Worm (Caenorhabditis elegans) whole organism, L1 larva: ENCODE data around the gene F59A1.16.

Source experiments
- C16A3.4 ChIP-seq: fragments of 150-350 bp; optimal IDR thresholded peaks from 2 replicates; lab custom pipeline; 2014; ENCODE audit warnings: missing biosample characterization, missing genetic modification characterization
- C34B4.2 ChIP-seq: sonication (generic microtip); optimal IDR thresholded peaks from 2 replicates; lab custom pipeline; 2017; ENCODE audit warnings: mild to moderate bottlenecking, missing genetic modification characterization, missing compliant biosample characterization
- F16B12.6 ChIP-seq: fragments of 150-350 bp; optimal IDR thresholded peaks from 2 replicates; lab custom pipeline; 2014; ENCODE audit warnings: missing biosample characterization, missing genetic modification characterization
- alr-1 ChIP-seq: fragments of 200-800 bp; sonication (Bioruptor generic); optimal IDR thresholded peaks from 2 replicates; lab custom pipeline; 2018; ENCODE audit warnings: borderline replicate concordance, mild to moderate bottlenecking, missing genetic modification characterization, missing compliant biosample characterization
- blmp-1 ChIP-seq: fragments of 150-350 bp; optimal IDR thresholded peaks from 2 replicates; lab custom pipeline; 2014; ENCODE audit warnings: missing biosample characterization, missing genetic modification characterization
- ceh-63 ChIP-seq: fragments of 200-800 bp; sonication (Bioruptor generic); optimal IDR thresholded peaks from 2 replicates; lab custom pipeline; 2018; ENCODE audit warnings: mild to moderate bottlenecking, missing genetic modification characterization, missing compliant biosample characterization
- ceh-8 ChIP-seq: fragments of 200-800 bp; sonication (Bioruptor generic); optimal IDR thresholded peaks from 2 replicates; lab custom pipeline; 2018; ENCODE audit warnings: mild to moderate bottlenecking, missing genetic modification characterization, moderate library complexity, missing compliant biosample characterization
- ceh-82 ChIP-seq, 3 experiments: fragments of 150-350 bp in 1 of 3; sonication (generic microtip) in 2 of 3; optimal IDR thresholded peaks; 2 replicates each; lab custom pipeline; 2014 to 2017; ENCODE audit warnings: missing biosample characterization in 3 of 3, missing genetic modification characterization in 3 of 3
- ceh-88 ChIP-seq: fragments of 200-800 bp; sonication (Bioruptor generic); IDR thresholded peaks from 2 replicates; pipeline ENCODE4 v1.3.6; 2022; ENCODE audit warnings: missing genetic modification characterization, missing compliant biosample characterization
- ces-1 ChIP-seq: fragments of 150-350 bp; optimal IDR thresholded peaks from 2 replicates; lab custom pipeline; 2014; ENCODE audit warnings: missing biosample characterization, missing genetic modification reagents, missing genetic modification characterization
- dsc-1 ChIP-seq: sonication (generic microtip); optimal IDR thresholded peaks from 2 replicates; lab custom pipeline; 2016; ENCODE audit warnings: mild to moderate bottlenecking, missing genetic modification characterization, missing compliant biosample characterization
- efl-1 ChIP-seq, 4 experiments: fragments of 150-350 bp; optimal IDR thresholded peaks in 3 of 4; peaks in 1 of 4; 1 replicate in 1 of 4; 2 replicates in 3 of 4; lab custom pipeline; 2014; ENCODE audit warnings: missing biosample characterization in 2 of 4, missing genetic modification characterization in 2 of 4, missing genetic modification reagents in 2 of 4
- efl-3 ChIP-seq: fragments of 200-800 bp; sonication (Bioruptor generic); optimal IDR thresholded peaks from 2 replicates; lab custom pipeline; 2018; ENCODE audit warnings: mild to moderate bottlenecking, missing genetic modification characterization, missing compliant biosample characterization
- egl-13 ChIP-seq: sonication (generic microtip); optimal IDR thresholded peaks from 2 replicates; lab custom pipeline; 2016; ENCODE audit warnings: missing genotype, missing genetic modification reagents, missing genetic modification characterization, missing compliant biosample characterization
- egl-27 ChIP-seq, 2 experiments: fragments of 150-350 bp in 1 of 2; sonication (generic microtip); optimal IDR thresholded peaks; 3 replicates each; lab custom pipeline; 2017 to 2018; ENCODE audit warnings: missing biosample characterization in 2 of 2, missing genetic modification characterization in 2 of 2, missing genetic modification reagents in 2 of 2
- fkh-10 ChIP-seq: sonication (generic microtip); optimal IDR thresholded peaks from 2 replicates; lab custom pipeline; 2017; ENCODE audit warnings: missing biosample characterization, missing genetic modification reagents, missing genetic modification characterization
- fos-1 ChIP-seq: fragments of 150-350 bp; optimal IDR thresholded peaks from 2 replicates; lab custom pipeline; 2014; ENCODE audit warnings: missing biosample characterization, missing genetic modification characterization
- grh-1 ChIP-seq: fragments of 200-800 bp; sonication (Bioruptor generic); IDR thresholded peaks from 2 replicates; pipeline ENCODE4 v1.3.6; 2022; ENCODE audit warnings: missing genetic modification reagents, missing genetic modification characterization, missing compliant biosample characterization
- hlh-17 ChIP-seq: fragments of 200-800 bp; sonication (Bioruptor generic); optimal IDR thresholded peaks from 2 replicates; lab custom pipeline; 2018; ENCODE audit warnings: missing genetic modification characterization, mild to moderate bottlenecking, missing compliant biosample characterization, moderate library complexity, borderline replicate concordance
- hpl-2 ChIP-seq: fragments of 150-350 bp; optimal IDR thresholded peaks from 2 replicates; lab custom pipeline; 2014; ENCODE audit warnings: missing biosample characterization, missing genetic modification reagents, missing genetic modification characterization
- irx-1 ChIP-seq: sonication (generic microtip); optimal IDR thresholded peaks from 2 replicates; lab custom pipeline; 2016; ENCODE audit warnings: missing genetic modification characterization, missing compliant biosample characterization
- jun-1 ChIP-seq: fragments of 150-350 bp; optimal IDR thresholded peaks from 2 replicates; lab custom pipeline; 2014; ENCODE audit warnings: missing biosample characterization, missing genetic modification reagents, missing genetic modification characterization
- lsy-2 ChIP-seq, 2 experiments: fragments of 150-350 bp; optimal IDR thresholded peaks; 2 replicates each; lab custom pipeline; 2014; ENCODE audit warnings: missing biosample characterization in 2 of 2, missing genetic modification characterization in 2 of 2
- mab-9 ChIP-seq: fragments of 200-800 bp; sonication (Bioruptor generic); IDR thresholded peaks from 2 replicates; pipeline ENCODE4 v1.3.6; 2022; ENCODE audit warnings: missing genetic modification reagents, missing genetic modification characterization, missing compliant biosample characterization
- mdl-1 ChIP-seq, 2 experiments: fragments of 150-350 bp; optimal IDR thresholded peaks; 2 replicates each; lab custom pipeline; 2014 to 2017; ENCODE audit warnings: missing biosample characterization in 2 of 2, missing genetic modification characterization in 2 of 2, inconsistent platforms in 1 of 2
- mef-2 ChIP-seq: fragments of 150-350 bp; optimal IDR thresholded peaks from 2 replicates; lab custom pipeline; 2014; ENCODE audit warnings: missing biosample characterization, missing genetic modification characterization
- nhr-11 ChIP-seq: fragments of 150-350 bp; optimal IDR thresholded peaks from 2 replicates; lab custom pipeline; 2014; ENCODE audit warnings: missing biosample characterization, missing genetic modification characterization
- nhr-12 ChIP-seq: sonication (generic microtip); optimal IDR thresholded peaks from 2 replicates; lab custom pipeline; 2017; ENCODE audit warnings: missing biosample characterization, missing genetic modification characterization
- snpc-4 ChIP-seq: fragments of 150-350 bp; optimal IDR thresholded peaks from 2 replicates; lab custom pipeline; 2014; ENCODE audit warnings: missing biosample characterization, missing genetic modification characterization
- snu-23 ChIP-seq: sonication (generic microtip); optimal IDR thresholded peaks from 2 replicates; lab custom pipeline; 2016; ENCODE audit warnings: missing genetic modification characterization, missing compliant biosample characterization
- sox-4 ChIP-seq: sonication (generic microtip); optimal IDR thresholded peaks from 2 replicates; lab custom pipeline; 2016; ENCODE audit warnings: missing genetic modification characterization, missing compliant biosample characterization
- sptf-1 ChIP-seq: fragments of 150-350 bp; optimal IDR thresholded peaks from 2 replicates; lab custom pipeline; 2014; ENCODE audit warnings: missing biosample characterization, missing genetic modification characterization
- tbx-2 ChIP-seq: sonication (generic microtip); optimal IDR thresholded peaks from 2 replicates; lab custom pipeline; 2016; ENCODE audit warnings: missing genetic modification characterization, missing compliant biosample characterization
- tlp-1 ChIP-seq: fragments of 150-350 bp; optimal IDR thresholded peaks from 2 replicates; lab custom pipeline; 2014; ENCODE audit warnings: missing biosample characterization, missing genetic modification characterization
- unc-130 ChIP-seq: fragments of 150-350 bp; optimal IDR thresholded peaks from 2 replicates; lab custom pipeline; 2017; ENCODE audit warnings: missing biosample characterization, missing genetic modification characterization, inconsistent platforms
- unc-30 ChIP-seq: sonication (generic microtip); optimal IDR thresholded peaks from 2 replicates; lab custom pipeline; 2017; ENCODE audit warnings: missing biosample characterization, missing genetic modification characterization
- unc-86 ChIP-seq: sonication (generic microtip); optimal IDR thresholded peaks from 2 replicates; lab custom pipeline; 2016; ENCODE audit warnings: missing genetic modification characterization, missing compliant biosample characterization
- unc-98 ChIP-seq: fragments of 200-800 bp; sonication (Bioruptor generic); IDR thresholded peaks from 2 replicates; pipeline ENCODE4 v1.3.6; 2022; ENCODE audit warnings: missing genetic modification characterization, missing compliant biosample characterization
- vab-15 ChIP-seq: sonication (generic microtip); optimal IDR thresholded peaks from 2 replicates; lab custom pipeline; 2017; ENCODE audit warnings: missing genotype, mild to moderate bottlenecking, missing genetic modification characterization, missing compliant biosample characterization
- zag-1 ChIP-seq: fragments of 150-350 bp; optimal IDR thresholded peaks from 2 replicates; lab custom pipeline; 2014; ENCODE audit warnings: missing biosample characterization, missing genetic modification characterization
- ztf-4 ChIP-seq: fragments of 150-350 bp; optimal IDR thresholded peaks from 2 replicates; lab custom pipeline; 2014; ENCODE audit warnings: missing biosample characterization, missing genetic modification characterization

The F59A1.16 gene

DNA sequence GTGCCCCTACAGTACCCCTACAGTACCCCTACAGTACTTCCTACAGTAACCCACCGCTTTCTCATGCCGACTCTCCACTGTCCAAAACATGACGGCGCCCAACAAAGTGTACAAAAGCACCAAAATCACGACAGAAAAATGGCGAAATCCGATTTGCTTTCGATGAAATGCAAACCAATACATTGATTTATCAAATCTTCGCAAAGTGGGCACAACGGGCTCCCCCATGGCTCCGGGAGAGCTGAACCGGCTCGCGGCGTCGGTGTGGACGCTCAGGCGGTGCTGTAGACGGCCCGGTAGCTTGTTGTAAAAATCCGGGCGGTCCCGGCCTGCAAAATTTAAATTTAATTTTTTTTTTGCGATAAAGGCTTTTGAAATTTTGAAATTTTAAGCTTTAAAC is 27.6 kb upstream of the F59A1.16 start:
- no peak for TF ChIP-seq ztf-4
- no peak for TF ChIP-seq unc-30
- no peak for TF ChIP-seq sptf-1 (tag; lab: Kevin White, UChicago)
- TF ChIP-seq hpl-2 (GFP tag; lab: Kevin White, UChicago) = no peak
- no peak for TF ChIP-seq mef-2 (tag; lab: Kevin White, UChicago)
- no peak for TF ChIP-seq C34B4.2 (tag; lab: Kevin White, UChicago)
- TF ChIP-seq unc-86 = no peak
- TF ChIP-seq fkh-10 (GFP tag; lab: Kevin White, UChicago) = no peak
- TF ChIP-seq egl-13 = no peak
- TF ChIP-seq mdl-1 (tag; optimal IDR thresholded peaks at IDR 0.05; lab: Kevin White, UChicago) = no peak
- TF ChIP-seq irx-1 (tag; lab: Kevin White, UChicago) = no peak
- no peak for TF ChIP-seq efl-3 (GFP tag; lab: Kevin White, UChicago)
- no peak for TF ChIP-seq dsc-1 (tag; lab: Kevin White, UChicago)
- TF ChIP-seq hlh-17 (GFP tag; lab: Kevin White, UChicago) = no peak
- TF ChIP-seq unc-98 (GFP tag; lab: Robert Waterston, UW) = no peak
- no peak for TF ChIP-seq alr-1 (tag; lab: Kevin White, UChicago)
- no peak for TF ChIP-seq nhr-12 (tag; lab: Kevin White, UChicago)
- TF ChIP-seq egl-27 (tag; optimal IDR thresholded peaks at IDR 0.05; lab: Kevin White, UChicago) = no peak

DNA sequence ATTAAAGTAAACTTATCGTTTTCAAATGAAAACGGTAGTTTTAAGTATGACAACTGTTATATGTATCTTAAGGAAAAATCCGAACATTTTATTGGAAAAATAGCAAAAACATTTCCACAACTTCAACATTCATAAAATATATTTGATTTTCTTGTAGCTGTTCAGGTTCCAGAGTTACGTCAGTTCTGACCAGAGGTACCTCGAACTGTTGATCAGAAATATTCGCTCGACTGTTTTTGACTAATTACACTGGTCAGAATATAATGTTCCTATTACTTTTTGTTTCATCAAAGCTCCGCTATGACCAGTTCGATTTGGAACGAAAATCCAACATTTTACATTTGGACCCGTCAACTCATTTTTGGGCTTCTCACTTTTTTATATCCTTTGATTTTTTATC is 22.3 kb upstream of the F59A1.16 start, which contains the start of gene srh-31:
Gene srh-31, plus strand, starts transcription at position 301 of the 400 bp plus-strand sequence.
- no peak for TF ChIP-seq ceh-82 (tag; optimal IDR thresholded peaks at IDR 0.05; lab: Kevin White, UChicago)
- TF ChIP-seq efl-3 (GFP tag; lab: Kevin White, UChicago) = no peak
- no peak for TF ChIP-seq snu-23
- TF ChIP-seq tbx-2 = no peak
- no peak for TF ChIP-seq efl-1 (optimal IDR thresholded peaks at IDR 0.05; lab: Kevin White, UChicago)
- TF ChIP-seq efl-1 (GFP tag; optimal IDR thresholded peaks at IDR 0.05 in 1 of 2; lab: Kevin White, UChicago) = no peak
- TF ChIP-seq grh-1 (GFP tag; lab: Robert Waterston, UW) = no peak
- TF ChIP-seq mab-9 (GFP tag; lab: Robert Waterston, UW) = no peak
- TF ChIP-seq C16A3.4 (tag; lab: Kevin White, UChicago) = no peak
- TF ChIP-seq, all 84 proteins: peak for 0

DNA sequence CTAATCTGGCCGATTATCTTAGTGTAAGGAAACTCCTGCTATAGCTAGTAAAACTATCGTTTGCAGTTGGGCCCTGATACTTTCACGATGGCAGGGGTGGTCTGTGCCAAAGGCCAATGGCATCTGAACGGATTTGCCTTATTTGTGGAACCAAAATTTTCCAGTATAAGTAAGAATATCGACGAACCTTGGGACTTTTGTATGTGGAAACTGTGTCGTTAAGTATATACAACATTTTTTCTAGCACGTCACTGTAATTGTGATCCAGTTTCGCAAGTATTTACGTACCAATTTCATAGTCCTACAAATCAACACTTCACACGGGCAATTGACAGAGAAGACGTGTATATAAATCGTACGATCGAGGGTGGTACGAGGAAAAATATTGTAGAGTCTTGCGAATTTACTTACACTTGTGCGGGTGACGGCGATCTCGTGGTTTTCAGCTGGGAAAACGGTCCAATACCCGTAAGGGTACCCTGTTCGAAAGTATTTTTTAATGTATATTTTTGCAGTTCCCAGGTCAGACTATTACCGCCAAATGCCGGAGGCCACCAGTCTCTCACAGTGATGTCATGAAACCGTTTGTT is 21.6 kb upstream of the F59A1.16 start:
- TF ChIP-seq unc-98 (GFP tag; lab: Robert Waterston, UW) (no peak), unc-130 (no peak), ceh-8 (no peak), zag-1 (tag; lab: Kevin White, UChicago) (no peak), ceh-63 (GFP tag; lab: Kevin White, UChicago) (no peak), fos-1 (no peak), F16B12.6 (tag; lab: Kevin White, UChicago) (no peak), nhr-11 (no peak), egl-13 (no peak), ceh-88 (no peak), unc-86 (no peak), sox-4 (tag; lab: Kevin White, UChicago) (no peak), vab-15 (tag; lab: Kevin White, UChicago) (no peak), C34B4.2 (tag; lab: Kevin White, UChicago) (no peak)

DNA sequence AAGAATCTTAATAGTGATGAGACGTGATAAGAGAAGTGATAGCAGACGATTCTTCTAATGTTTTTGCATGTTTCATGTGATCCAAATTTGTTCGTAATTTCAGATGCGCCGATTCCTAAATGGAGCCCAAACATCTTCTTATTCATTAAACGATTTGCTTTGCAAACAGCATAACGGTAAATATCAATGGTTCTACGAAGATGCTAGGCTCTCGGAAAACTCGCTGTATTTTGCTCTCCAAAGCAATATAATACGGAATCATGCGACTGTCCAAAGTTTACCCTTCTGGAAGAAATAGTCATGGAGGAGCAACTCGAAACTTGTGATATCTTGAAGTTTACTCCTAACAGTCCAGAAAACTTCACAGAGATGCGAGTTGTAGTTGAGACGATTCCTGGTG is 21.1 kb upstream of the F59A1.16 start, which contains the start of gene W06D12.6:
Gene W06D12.6, plus strand, starts transcription at position 301 of the 400 bp plus-strand sequence.
- no peak for TF ChIP-seq tbx-2
- no peak for TF ChIP-seq ces-1 (GFP tag; lab: Kevin White, UChicago)
- TF ChIP-seq F16B12.6 (tag; lab: Kevin White, UChicago) = no peak
- no peak for TF ChIP-seq egl-13
- TF ChIP-seq lsy-2 (tag; optimal IDR thresholded peaks at IDR 0.05; lab: Kevin White, UChicago) = no peak
- TF ChIP-seq vab-15 (tag; lab: Kevin White, UChicago) = no peak
- TF ChIP-seq mef-2 (tag; lab: Kevin White, UChicago) = no peak
- TF ChIP-seq blmp-1 (tag; lab: Kevin White, UChicago) = no peak
- no peak for TF ChIP-seq snpc-4
- TF ChIP-seq jun-1 = no peak
- no peak for TF ChIP-seq ceh-88
- TF ChIP-seq tlp-1 (tag; lab: Kevin White, UChicago) = no peak
